Fruit fly (Drosophila melanogaster): Measurements from ENCODE around the gene CG33060.

dm6 chr3L:16361200-16361815 lies 30.5 kb downstream of the CG33060 start:
- peak; percentile 51 for TF ChIP-seq br (GFP tag; optimal IDR thresholded peaks at IDR 0.05)
- TF ChIP-seq GATAd (GFP tag; optimal IDR thresholded peaks at IDR 0.05), result no peak
- TF ChIP-seq Hr78 (GFP tag; optimal IDR thresholded peaks at IDR 0.05), result no peak
- no peak for TF ChIP-seq usp (GFP tag; optimal IDR thresholded peaks at IDR 0.05)
- no peak for TF ChIP-seq pan (optimal IDR thresholded peaks at IDR 0.05)
- TF ChIP-seq jim (GFP tag; optimal IDR thresholded peaks at IDR 0.05), result no peak
- TF ChIP-seq CG9705 (GFP tag; optimal IDR thresholded peaks at IDR 0.05), result peak; percentile 15

All from whole organism, wandering third instar larva.